Worm (Caenorhabditis elegans) whole organism, midembryonic: ENCODE data around the gene W01C9.2.

Source experiments
- T22C8.4 ChIP-seq: fragments of 200-800 bp; sonication (Bioruptor generic); IDR thresholded peaks from 2 replicates; pipeline ENCODE4 v1.3.6; 2022; ENCODE audit warnings: missing genetic modification characterization, missing compliant biosample characterization
- flt-1 ChIP-seq: fragments of 200-800 bp; sonication (Bioruptor generic); IDR thresholded peaks from 2 replicates; pipeline ENCODE4 v1.3.6; 2022; ENCODE audit warnings: missing genetic modification characterization, missing compliant biosample characterization
- klf-2 ChIP-seq: fragments of 200-800 bp; sonication (Bioruptor generic); conservative IDR thresholded peaks from 2 replicates; pipeline ENCODE4 v1.3.6; 2022; ENCODE audit warnings: missing genetic modification reagents, missing genetic modification characterization, missing compliant biosample characterization
- med-1 ChIP-seq: sonication (generic microtip); optimal IDR thresholded peaks from 2 replicates; lab custom pipeline; 2017; ENCODE audit warnings: missing genetic modification characterization, mild to moderate bottlenecking, missing compliant biosample characterization, antibody characterized with exemption, missing genetic modification reagents; ENCODE audit not compliant: insufficient read depth
- ref-1 ChIP-seq: fragments of 200-800 bp; sonication (Bioruptor generic); conservative IDR thresholded peaks from 2 replicates; pipeline ENCODE4 v1.3.6; 2022; ENCODE audit warnings: missing genetic modification reagents, missing genetic modification characterization, missing compliant biosample characterization
- tab-1 ChIP-seq: fragments of 200-800 bp; sonication (Bioruptor generic); IDR thresholded peaks from 2 replicates; pipeline ENCODE4 v1.3.6; 2022; ENCODE audit warnings: missing genetic modification characterization, missing compliant biosample characterization

- TF ChIP-seq flt-1: no peak
- no peak for TF ChIP-seq ref-1 (GFP tag; lab: Robert Waterston, UW)
- no peak for TF ChIP-seq med-1
- no peak for TF ChIP-seq tab-1 (GFP tag; lab: Robert Waterston, UW)
- TF ChIP-seq klf-2 (GFP tag; lab: Robert Waterston, UW): no peak
- TF ChIP-seq T22C8.4: no peak
Observed at ce11 chrII:8583035-8583434, 46.9 kb downstream of the W01C9.2 start.
